Worm (Caenorhabditis elegans): ENCODE results near the gene srh-133.

ce11 chrV:17978207-17978606 lies 35.8 kb downstream of the srh-133 start:
- no peak for TF ChIP-seq him-1 (tag; optimal IDR thresholded peaks at IDR 0.05)
- no peak for TF ChIP-seq dao-5 (tag; optimal IDR thresholded peaks at IDR 0.05)
- no peak for TF ChIP-seq W03F9.2 (tag; optimal IDR thresholded peaks at IDR 0.05)
